Worm (Caenorhabditis elegans) whole organism, L3 larva: ENCODE results near the gene T09F3.5.

Experiments used
- aly-2 ChIP-seq: fragments of 150-350 bp; optimal IDR thresholded peaks from 2 replicates; lab custom pipeline; 2014; ENCODE audit warnings: missing biosample characterization, missing genetic modification characterization
- daf-12 ChIP-seq: fragments of 150-350 bp; optimal IDR thresholded peaks from 2 replicates; lab custom pipeline; 2014; ENCODE audit warnings: missing biosample characterization, missing genetic modification reagents, missing genetic modification characterization
- nfya-1 ChIP-seq: sonication (generic microtip); optimal IDR thresholded peaks from 2 replicates; lab custom pipeline; 2017; ENCODE audit warnings: missing genetic modification characterization, mild to moderate bottlenecking, missing compliant biosample characterization, antibody characterized with exemption, moderate library complexity; ENCODE audit not compliant: insufficient read depth
- nhr-11 ChIP-seq: fragments of 150-350 bp; optimal IDR thresholded peaks from 2 replicates; lab custom pipeline; 2014; ENCODE audit warnings: missing biosample characterization, missing genetic modification characterization
- nhr-28 ChIP-seq: fragments of 150-350 bp; optimal IDR thresholded peaks from 2 replicates; lab custom pipeline; 2014; ENCODE audit warnings: missing biosample characterization, missing genetic modification characterization
- pha-4 ChIP-seq: fragments of 150-350 bp; optimal IDR thresholded peaks from 2 replicates; lab custom pipeline; 2014; ENCODE audit warnings: missing biosample characterization, missing genetic modification reagents, missing genetic modification characterization
- skn-1 ChIP-seq: fragments of 150-350 bp; optimal IDR thresholded peaks from 2 replicates; lab custom pipeline; 2014; ENCODE audit warnings: missing biosample characterization, missing genetic modification characterization
- snpc-4 ChIP-seq: fragments of 150-350 bp; optimal IDR thresholded peaks from 2 replicates; lab custom pipeline; 2014; ENCODE audit warnings: missing biosample characterization, missing genetic modification characterization

ce11 chrII:10402991-10403390 lies 6.3 kb downstream of the T09F3.5 start:
- no peak for TF ChIP-seq pha-4
- no peak for TF ChIP-seq nfya-1
- no peak for TF ChIP-seq snpc-4
- TF ChIP-seq aly-2, result no peak
- TF ChIP-seq nhr-28 (tag; lab: Kevin White, UChicago), result no peak
- TF ChIP-seq daf-12 (tag; lab: Kevin White, UChicago), result no peak
- no peak for TF ChIP-seq nhr-11 (tag; lab: Kevin White, UChicago)
- no peak for TF ChIP-seq skn-1 (tag; lab: Kevin White, UChicago)
